Fruit fly (Drosophila melanogaster): Measurements from ENCODE around the gene CG42613.

The CG42613 gene

DNA sequence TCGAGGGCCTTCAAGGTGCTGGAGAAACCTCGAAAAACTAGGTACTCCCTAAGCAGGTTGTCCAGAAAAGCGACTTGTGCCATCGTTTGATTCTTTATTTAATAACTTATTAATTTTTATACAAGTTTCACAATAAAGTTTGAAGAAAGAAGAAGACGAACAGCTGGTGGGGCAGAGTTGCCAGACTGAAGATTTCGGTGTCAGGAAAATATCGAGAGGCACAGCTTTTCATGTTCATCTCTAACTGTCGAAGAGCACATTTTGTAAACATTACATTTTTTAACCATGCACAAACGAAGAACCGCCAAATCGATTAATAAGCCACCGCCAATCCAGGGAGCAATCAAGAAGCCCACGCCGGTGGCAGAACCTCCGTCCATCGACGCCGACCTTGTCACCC lies 94.9 kb downstream of the CG42613 start, which contains the start of the genes CG6005 and CG14286 (continued):
- peak; percentile 19 for TF ChIP-seq Dek (tag; optimal IDR thresholded peaks at IDR 0.05)
- TF ChIP-seq Hsf (GFP tag; optimal IDR thresholded peaks at IDR 0.05) = peak; percentile 64
- peak; percentile 64; the same call in 1 of the 3 replicates for TF ChIP-seq CG7963 (GFP tag; IDR thresholded peaks at IDR 0.05; ENCODE audit: partially characterized antibody)
- TF ChIP-seq chn (GFP tag; optimal IDR thresholded peaks at IDR 0.05) = peak; percentile 78
- TF ChIP-seq CG7987 (GFP tag; optimal IDR thresholded peaks at IDR 0.05) = no peak
- no peak for TF ChIP-seq CG9437 (GFP tag; optimal IDR thresholded peaks at IDR 0.05)
- TF ChIP-seq mld (GFP tag; IDR thresholded peaks at IDR 0.05; ENCODE audit: partially characterized antibody) = peak; percentile 53; the same call in 1 of the 3 replicates
- peak; percentile 71 for TF ChIP-seq Dbx (GFP tag; IDR thresholded peaks at IDR 0.05)
- TF ChIP-seq Xrp1 (GFP tag; IDR thresholded peaks at IDR 0.05) = peak; percentile 70
- no peak for TF ChIP-seq kay (GFP tag; optimal IDR thresholded peaks at IDR 0.05)
- no peak for TF ChIP-seq Hr39 (optimal IDR thresholded peaks at IDR 0.05)
- TF ChIP-seq CG18262 (tag; optimal IDR thresholded peaks at IDR 0.05) = peak; percentile 14
- peak; percentile 67; the same call in 1 of the 2 replicates for TF ChIP-seq aop (GFP tag; IDR thresholded peaks at IDR 0.05)
- peak; percentile 36 for TF ChIP-seq CG3163 (GFP tag; optimal IDR thresholded peaks at IDR 0.05)
- TF ChIP-seq CG13624 (GFP tag; optimal IDR thresholded peaks at IDR 0.05) = peak; percentile 75
- TF ChIP-seq CHES-1-like (GFP tag; optimal IDR thresholded peaks at IDR 0.05) = peak; percentile 81
- peak; percentile 21; the same call in 1 of the 2 replicates for TF ChIP-seq CG17612 (GFP tag; IDR thresholded peaks at IDR 0.05)
- TF ChIP-seq insv (GFP tag; optimal IDR thresholded peaks at IDR 0.05) = no peak
- no peak for TF ChIP-seq CG10959 (GFP tag; IDR thresholded peaks at IDR 0.05)
- no peak for TF ChIP-seq pros (GFP tag; optimal IDR thresholded peaks at IDR 0.05)
- TF ChIP-seq CG6689 (GFP tag; IDR thresholded peaks at IDR 0.05) = peak; percentile 32; the same call in 1 of the 2 replicates
- TF ChIP-seq Dip2 (GFP tag; IDR thresholded peaks at IDR 0.05) = no peak
- TF ChIP-seq CG6175 (GFP tag; IDR thresholded peaks at IDR 0.05) = peak; percentile 64; the same call in 2 of the 3 replicates
- no peak for TF ChIP-seq CG12219 (GFP tag; optimal IDR thresholded peaks at IDR 0.05)
- TF ChIP-seq CG6854 (GFP tag; optimal IDR thresholded peaks at IDR 0.05) = no peak
- TF ChIP-seq gce (GFP tag; IDR thresholded peaks at IDR 0.05) = peak; percentile 48; the same call in 1 of the 3 replicates
- no peak for TF ChIP-seq CG6813 (GFP tag; optimal IDR thresholded peaks at IDR 0.05)
- peak; percentile 95 for TF ChIP-seq Med (GFP tag)
- no peak for TF ChIP-seq Lim3 (GFP tag; IDR thresholded peaks at IDR 0.05)
- TF ChIP-seq stwl (tag; optimal IDR thresholded peaks at IDR 0.05) = peak; percentile 46
- TF ChIP-seq emc (GFP tag; optimal IDR thresholded peaks at IDR 0.05) = no peak
- TF ChIP-seq Hand (GFP tag; optimal IDR thresholded peaks at IDR 0.05) = no peak
- peak; percentile 19 to 72 for TF ChIP-seq Hr51 (GFP tag; optimal IDR thresholded peaks at IDR 0.05)
- peak; percentile 62; the same call in 1 of the 2 replicates for TF ChIP-seq CG11247 (GFP tag; IDR thresholded peaks at IDR 0.05)
- peak; percentile 54 for TF ChIP-seq fu2 (GFP tag; optimal IDR thresholded peaks at IDR 0.05)
- TF ChIP-seq CG15601 (tag; optimal IDR thresholded peaks at IDR 0.05) = peak; percentile 42
- peak; percentile 59 for TF ChIP-seq sug (tag; optimal IDR thresholded peaks at IDR 0.05)
- no peak for TF ChIP-seq CG7928 (GFP tag; optimal IDR thresholded peaks at IDR 0.05)
- TF ChIP-seq CG2199 (GFP tag; IDR thresholded peaks at IDR 0.05) = no peak
- peak; percentile 22 for TF ChIP-seq CG2712 (tag; optimal IDR thresholded peaks at IDR 0.05)
- TF ChIP-seq tio (GFP tag; optimal IDR thresholded peaks at IDR 0.05) = no peak
- no peak for TF ChIP-seq Hr78 (GFP tag; optimal IDR thresholded peaks at IDR 0.05)
- no peak for TF ChIP-seq Kr (GFP tag; optimal IDR thresholded peaks at IDR 0.05)
- TF ChIP-seq danr (GFP tag; IDR thresholded peaks at IDR 0.05) = no peak
- peak; percentile 24 for TF ChIP-seq unpg (GFP tag; optimal IDR thresholded peaks at IDR 0.05)
- TF ChIP-seq D19A (tag; optimal IDR thresholded peaks at IDR 0.05) = no peak
- peak; percentile 52 for TF ChIP-seq CG15514 (GFP tag; optimal IDR thresholded peaks at IDR 0.05)
- TF ChIP-seq Xbp1 (GFP tag; optimal IDR thresholded peaks at IDR 0.05) = peak; percentile 83
- no peak for TF ChIP-seq CG7839 (tag; optimal IDR thresholded peaks at IDR 0.05)
- peak; percentile 65 for TF ChIP-seq Aef1 (GFP tag; IDR thresholded peaks at IDR 0.05)
- TF ChIP-seq H15 (GFP tag; IDR thresholded peaks at IDR 0.05) = peak; percentile 58; the same call in 1 of the 3 replicates
